Fruit fly (Drosophila melanogaster) whole organism, prepupa: Measurements from ENCODE around the gene CG32074.

Source experiments
- CG31627 ChIP-seq: fragments of 200-800 bp; sonication (Bioruptor generic); optimal IDR thresholded peaks from 3 replicates; lab custom pipeline; 2016; ENCODE audit warnings: missing biosample characterization, missing genetic modification characterization
- CG6276 ChIP-seq: fragments of 200-800 bp; sonication (Bioruptor generic); optimal IDR thresholded peaks from 2 replicates; lab custom pipeline; 2017; ENCODE audit warnings: missing biosample characterization, mild to moderate bottlenecking, missing genetic modification characterization
- CG6854 ChIP-seq: fragments of 200-800 bp; sonication (Bioruptor generic); optimal IDR thresholded peaks from 2 replicates; lab custom pipeline; 2017; ENCODE audit warnings: missing biosample characterization, mild to moderate bottlenecking, missing genetic modification characterization
- CG8119 ChIP-seq: fragments of 200-800 bp; sonication (Bioruptor generic); IDR thresholded peaks from 3 replicates; pipeline ENCODE4 v1.3.6; 2022; ENCODE audit warnings: missing biosample characterization, missing genetic modification characterization
- Sox102F ChIP-seq: fragments of 200-800 bp; sonication (Bioruptor generic); optimal IDR thresholded peaks from 2 replicates; lab custom pipeline; 2016; ENCODE audit warnings: missing biosample characterization, mild to moderate bottlenecking, missing genetic modification characterization

DNA sequence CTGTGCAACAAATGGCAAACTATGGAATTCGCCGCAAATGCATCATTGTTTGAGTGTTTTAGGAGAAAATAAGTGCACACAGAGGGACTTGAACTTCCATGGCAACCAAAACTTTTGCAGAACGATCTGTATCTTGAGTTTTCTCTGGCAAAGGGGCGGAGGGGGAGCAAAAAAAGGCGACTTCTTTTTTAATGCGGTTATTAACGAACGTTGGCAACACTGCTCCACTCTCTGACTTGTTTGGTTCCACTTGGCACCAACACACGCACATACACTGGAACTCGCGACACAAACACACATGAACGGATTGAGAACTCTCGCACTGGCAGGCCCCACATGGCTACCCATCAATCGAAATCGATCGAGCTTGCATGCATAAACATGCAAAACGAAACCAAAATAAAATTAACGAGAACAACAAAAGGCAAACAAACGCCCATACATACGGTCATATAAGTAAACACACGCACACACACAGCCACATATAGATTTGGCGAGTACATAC lies 12.7 kb downstream of the CG32074 start:
- TF ChIP-seq Sox102F (GFP tag; lab: Kevin White, UChicago) (no peak), CG6276 (no peak), CG31627 (GFP tag; lab: Kevin White, UChicago) (peak; percentile 19), CG6854 (GFP tag; lab: Kevin White, UChicago) (no peak), CG8119 (GFP tag; lab: Robert Waterston, UW) (no peak; the same call in 2 of the 3 replicates)
